Fruit fly (Drosophila melanogaster) whole organism, prepupa: ENCODE data around the gene SP1029.

Experiments used
- Blimp-1 ChIP-seq: fragments of 200-800 bp; sonication (Bioruptor generic); optimal IDR thresholded peaks from 3 replicates; lab custom pipeline; 2017; ENCODE audit warnings: missing biosample characterization, missing genetic modification characterization, mild to moderate bottlenecking, moderate library complexity, missing genetic modification reagents
- CG10631 ChIP-seq: fragments of 200-800 bp; sonication (Bioruptor generic); optimal IDR thresholded peaks from 2 replicates; lab custom pipeline; 2016; ENCODE audit warnings: missing biosample characterization, missing genetic modification characterization
- CG11294 ChIP-seq: fragments of 200-800 bp; sonication (Bioruptor generic); IDR thresholded peaks from 2 replicates; pipeline ENCODE4 v1.3.6; 2022; ENCODE audit warnings: missing biosample characterization, missing genetic modification characterization
- CG11762 ChIP-seq: fragments of 200-800 bp; sonication (Bioruptor generic); optimal IDR thresholded peaks from 3 replicates; lab custom pipeline; 2016; ENCODE audit warnings: missing biosample characterization, missing genetic modification characterization; ENCODE audit not compliant: insufficient read depth
- CG11902 ChIP-seq: fragments of 200-800 bp; sonication (Bioruptor generic); optimal IDR thresholded peaks from 3 replicates; lab custom pipeline; 2016; ENCODE audit warnings: missing biosample characterization, missing genetic modification characterization
- CG15336 ChIP-seq: fragments of 200-800 bp; sonication (Bioruptor generic); IDR thresholded peaks from 2 replicates; pipeline ENCODE4 v1.3.6; 2022; ENCODE audit warnings: missing biosample characterization, missing genetic modification characterization
- CG1621 ChIP-seq: fragments of 200-800 bp; sonication (Bioruptor generic); optimal IDR thresholded peaks from 3 replicates; lab custom pipeline; 2018; ENCODE audit warnings: missing biosample characterization, mild to moderate bottlenecking, missing genetic modification characterization
- CG16779 ChIP-seq: fragments of 200-800 bp; sonication (Bioruptor generic); optimal IDR thresholded peaks from 3 replicates; lab custom pipeline; 2017; ENCODE audit warnings: missing biosample characterization, mild to moderate bottlenecking, missing genetic modification characterization
- CG32006 ChIP-seq: fragments of 200-800 bp; sonication (Bioruptor generic); optimal IDR thresholded peaks from 3 replicates; lab custom pipeline; 2017; ENCODE audit warnings: missing biosample characterization, mild to moderate bottlenecking, missing genetic modification characterization
- CG4318 ChIP-seq: fragments of 200-800 bp; sonication (Bioruptor generic); optimal IDR thresholded peaks from 3 replicates; lab custom pipeline; 2017; ENCODE audit warnings: missing biosample characterization, mild to moderate bottlenecking, missing genetic modification characterization
- CG6163 ChIP-seq: fragments of 200-800 bp; sonication (Bioruptor generic); IDR thresholded peaks from 3 replicates; pipeline ENCODE4 v1.3.6; 2022; ENCODE audit warnings: missing biosample characterization, missing genetic modification characterization
- CG6276 ChIP-seq: fragments of 200-800 bp; sonication (Bioruptor generic); optimal IDR thresholded peaks from 2 replicates; lab custom pipeline; 2017; ENCODE audit warnings: missing biosample characterization, mild to moderate bottlenecking, missing genetic modification characterization
- CG6792 ChIP-seq: fragments of 200-800 bp; sonication (Bioruptor generic); optimal IDR thresholded peaks from 3 replicates; lab custom pipeline; 2016; ENCODE audit warnings: missing biosample characterization, missing genetic modification characterization
- CG6808 ChIP-seq: fragments of 200-800 bp; sonication (Bioruptor generic); optimal IDR thresholded peaks from 3 replicates; lab custom pipeline; 2017; ENCODE audit warnings: missing biosample characterization, missing genetic modification characterization, mild to moderate bottlenecking, moderate library complexity, missing genetic modification reagents
- CG6854 ChIP-seq: fragments of 200-800 bp; sonication (Bioruptor generic); optimal IDR thresholded peaks from 2 replicates; lab custom pipeline; 2017; ENCODE audit warnings: missing biosample characterization, mild to moderate bottlenecking, missing genetic modification characterization
- CG7368 ChIP-seq: fragments of 200-800 bp; sonication (Bioruptor generic); optimal IDR thresholded peaks from 3 replicates; lab custom pipeline; 2016; ENCODE audit warnings: missing biosample characterization, missing genetic modification characterization
- CG8119 ChIP-seq: fragments of 200-800 bp; sonication (Bioruptor generic); IDR thresholded peaks from 3 replicates; pipeline ENCODE4 v1.3.6; 2022; ENCODE audit warnings: missing biosample characterization, missing genetic modification characterization
- CG8632 ChIP-seq: fragments of 200-800 bp; sonication (Bioruptor generic); optimal IDR thresholded peaks from 3 replicates; lab custom pipeline; 2016; ENCODE audit warnings: missing biosample characterization, missing genetic modification characterization
- CG9139 ChIP-seq: fragments of 200-800 bp; sonication (Bioruptor generic); optimal IDR thresholded peaks from 3 replicates; lab custom pipeline; 2017; ENCODE audit warnings: missing biosample characterization, mild to moderate bottlenecking, missing genetic modification characterization
- Eip75B ChIP-seq: fragments of 200-800 bp; sonication (Bioruptor generic); optimal IDR thresholded peaks from 3 replicates; lab custom pipeline; 2016; ENCODE audit warnings: missing biosample characterization, missing genetic modification characterization
- Eip93F ChIP-seq: fragments of 200-800 bp; sonication (Bioruptor generic); optimal IDR thresholded peaks from 2 replicates; lab custom pipeline; 2016; ENCODE audit warnings: missing biosample characterization, mild to moderate bottlenecking, missing genetic modification characterization
- Ets21C ChIP-seq: fragments of 200-800 bp; sonication (Bioruptor generic); optimal IDR thresholded peaks from 3 replicates; lab custom pipeline; 2016; ENCODE audit warnings: missing biosample characterization, missing genetic modification characterization
- Ets96B ChIP-seq: fragments of 200-800 bp; optimal IDR thresholded peaks from 2 replicates; lab custom pipeline; 2019; ENCODE audit warnings: missing biosample characterization, mild to moderate bottlenecking, missing genetic modification characterization, moderate library complexity
- Gug ChIP-seq: fragments of 200-800 bp; sonication (Bioruptor generic); IDR thresholded peaks from 2 replicates; pipeline ENCODE4 v1.3.6; 2022; ENCODE audit warnings: missing biosample characterization, missing genetic modification characterization
- Hr39 ChIP-seq: fragments of 200-800 bp; sonication (Bioruptor generic); optimal IDR thresholded peaks from 2 replicates; lab custom pipeline; 2016; ENCODE audit warnings: missing biosample characterization, missing genetic modification characterization
- Hr4 ChIP-seq: fragments of 200-800 bp; sonication (Bioruptor generic); optimal IDR thresholded peaks from 3 replicates; lab custom pipeline; 2016; ENCODE audit warnings: missing biosample characterization, missing genetic modification characterization
- Lpt ChIP-seq: fragments of 200-800 bp; sonication (Bioruptor generic); optimal IDR thresholded peaks from 3 replicates; lab custom pipeline; 2016; ENCODE audit warnings: missing biosample characterization, missing genetic modification characterization
- Met ChIP-seq: fragments of 200-800 bp; sonication (Bioruptor generic); optimal IDR thresholded peaks from 3 replicates; lab custom pipeline; 2016; ENCODE audit warnings: missing biosample characterization, missing genetic modification characterization
- OdsH ChIP-seq: fragments of 200-800 bp; sonication (Bioruptor generic); optimal IDR thresholded peaks from 3 replicates; lab custom pipeline; 2016; ENCODE audit warnings: missing biosample characterization, missing genetic modification characterization
- Smox ChIP-seq: fragments of 200-800 bp; sonication (Bioruptor generic); optimal IDR thresholded peaks from 3 replicates; lab custom pipeline; 2016; ENCODE audit warnings: missing biosample characterization, missing genetic modification characterization
- Sox102F ChIP-seq: fragments of 200-800 bp; sonication (Bioruptor generic); optimal IDR thresholded peaks from 2 replicates; lab custom pipeline; 2016; ENCODE audit warnings: missing biosample characterization, mild to moderate bottlenecking, missing genetic modification characterization
- Sox14 ChIP-seq: fragments of 200-800 bp; sonication (Bioruptor generic); optimal IDR thresholded peaks from 3 replicates; lab custom pipeline; 2016; ENCODE audit warnings: missing biosample characterization, missing genetic modification characterization
- Sox15 ChIP-seq: fragments of 200-800 bp; sonication (Bioruptor generic); optimal IDR thresholded peaks from 3 replicates; lab custom pipeline; 2016; ENCODE audit warnings: missing biosample characterization, missing genetic modification characterization
- achi ChIP-seq: fragments of 200-800 bp; sonication (Bioruptor generic); optimal IDR thresholded peaks from 3 replicates; lab custom pipeline; 2016; ENCODE audit warnings: missing biosample characterization, missing genetic modification characterization
- cyc ChIP-seq: fragments of 200-800 bp; sonication (Bioruptor generic); optimal IDR thresholded peaks from 3 replicates; lab custom pipeline; 2016; ENCODE audit warnings: missing biosample characterization, missing genetic modification characterization
- dac ChIP-seq: fragments of 200-800 bp; sonication (Bioruptor generic); optimal IDR thresholded peaks from 2 replicates; lab custom pipeline; 2017; ENCODE audit warnings: missing biosample characterization, mild to moderate bottlenecking, missing genetic modification characterization
- dsx ChIP-seq: fragments of 200-800 bp; optimal IDR thresholded peaks from 3 replicates; lab custom pipeline; 2019; ENCODE audit warnings: missing biosample characterization, mild to moderate bottlenecking, missing genetic modification characterization, moderate library complexity; ENCODE audit not compliant: poor library complexity, severe bottlenecking
- fd85E ChIP-seq: fragments of 200-800 bp; sonication (Bioruptor generic); optimal IDR thresholded peaks from 3 replicates; lab custom pipeline; 2016; ENCODE audit warnings: missing biosample characterization, missing genetic modification characterization
- fkh ChIP-seq: fragments of 200-800 bp; sonication (Bioruptor generic); optimal IDR thresholded peaks from 3 replicates; lab custom pipeline; 2017; ENCODE audit warnings: missing biosample characterization, mild to moderate bottlenecking, missing genetic modification characterization, moderate library complexity
- lz ChIP-seq: fragments of 200-800 bp; sonication (Bioruptor generic); optimal IDR thresholded peaks from 3 replicates; lab custom pipeline; 2016; ENCODE audit warnings: missing biosample characterization, missing genetic modification characterization
- net ChIP-seq: fragments of 200-800 bp; sonication (Bioruptor generic); optimal IDR thresholded peaks from 3 replicates; lab custom pipeline; 2016; ENCODE audit warnings: missing biosample characterization, missing genetic modification characterization
- pdm3 ChIP-seq: fragments of 200-800 bp; sonication (Bioruptor generic); optimal IDR thresholded peaks from 3 replicates; lab custom pipeline; 2016; ENCODE audit warnings: missing biosample characterization, missing genetic modification characterization
- salr ChIP-seq, 2 experiments: fragments of 200-800 bp; sonication (Bioruptor generic); optimal IDR thresholded peaks; 3 replicates each; lab custom pipeline; 2016 to 2018; ENCODE audit warnings: missing biosample characterization in 2 of 2, missing genetic modification characterization in 2 of 2, mild to moderate bottlenecking in 1 of 2
- svp ChIP-seq: fragments of 200-800 bp; sonication (Bioruptor generic); peaks from one replicate; lab custom pipeline; 2016; ENCODE audit warnings: missing biosample characterization, missing genetic modification characterization
- vri ChIP-seq: fragments of 200-800 bp; sonication (Bioruptor generic); optimal IDR thresholded peaks from 3 replicates; lab custom pipeline; 2016; ENCODE audit warnings: missing biosample characterization, mild to moderate bottlenecking, missing genetic modification characterization

The SP1029 gene

DNA sequence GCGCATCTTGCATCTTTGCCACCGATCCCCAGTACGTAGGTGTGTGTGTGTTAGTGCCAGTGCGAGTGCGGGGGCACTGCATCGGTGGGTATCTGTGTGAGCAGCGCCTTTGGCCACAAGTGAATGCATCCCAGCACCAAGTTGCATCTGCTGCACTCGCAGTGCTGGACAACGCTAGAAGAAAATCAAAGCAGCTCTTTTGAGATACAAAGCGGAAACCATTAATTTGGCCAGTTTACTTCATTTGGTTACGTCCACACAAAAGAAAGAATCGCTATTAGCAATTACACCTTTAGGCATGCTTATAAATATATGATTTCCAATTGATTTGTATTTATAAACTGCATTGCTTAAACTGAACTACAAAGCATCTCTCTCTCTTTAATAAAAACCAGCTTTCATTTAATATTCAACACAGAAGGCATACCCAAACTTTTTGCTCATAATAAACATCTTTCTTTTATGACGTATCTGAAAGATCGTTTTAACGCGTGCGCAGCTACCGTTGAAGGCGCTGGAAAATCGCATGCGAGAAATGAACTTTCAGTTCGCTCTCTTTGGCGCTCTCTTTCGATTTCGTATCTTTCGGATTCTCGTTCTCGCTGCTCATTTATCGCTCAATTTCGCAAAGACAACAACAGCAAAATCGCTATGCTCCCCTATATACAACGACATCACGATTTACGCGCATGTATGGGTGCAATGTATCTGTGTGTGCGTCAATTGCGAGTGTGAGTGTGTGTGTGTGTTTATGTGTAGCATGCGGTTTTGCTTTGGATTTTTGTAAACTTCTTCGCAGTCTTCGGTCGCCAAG is 43.8 kb downstream of the SP1029 start (continued):
- TF ChIP-seq CG8119, result no peak
- no peak for TF ChIP-seq Ets21C (GFP tag; lab: Kevin White, UChicago)
- no peak for TF ChIP-seq svp (GFP tag; lab: Kevin White, UChicago)
- no peak for TF ChIP-seq Sox15 (GFP tag; lab: Kevin White, UChicago)
- TF ChIP-seq CG11902, result no peak
- TF ChIP-seq cyc (GFP tag; lab: Kevin White, UChicago), result no peak
- no peak for TF ChIP-seq CG7368 (GFP tag; lab: Kevin White, UChicago)
- peak; percentile 33 for TF ChIP-seq CG6808 (GFP tag; lab: Kevin White, UChicago)
- TF ChIP-seq dsx, result peak; percentile 47
- TF ChIP-seq Gug (GFP tag; lab: Robert Waterston, UW), result no peak
- no peak for TF ChIP-seq net (GFP tag; lab: Kevin White, UChicago)
- no peak for TF ChIP-seq Sox14 (GFP tag; lab: Kevin White, UChicago)
- TF ChIP-seq CG9139 (GFP tag; lab: Kevin White, UChicago), result no peak
- peak; percentile 22 for TF ChIP-seq CG32006 (GFP tag; lab: Kevin White, UChicago)
- TF ChIP-seq, all 60 proteins: peak for 7

DNA sequence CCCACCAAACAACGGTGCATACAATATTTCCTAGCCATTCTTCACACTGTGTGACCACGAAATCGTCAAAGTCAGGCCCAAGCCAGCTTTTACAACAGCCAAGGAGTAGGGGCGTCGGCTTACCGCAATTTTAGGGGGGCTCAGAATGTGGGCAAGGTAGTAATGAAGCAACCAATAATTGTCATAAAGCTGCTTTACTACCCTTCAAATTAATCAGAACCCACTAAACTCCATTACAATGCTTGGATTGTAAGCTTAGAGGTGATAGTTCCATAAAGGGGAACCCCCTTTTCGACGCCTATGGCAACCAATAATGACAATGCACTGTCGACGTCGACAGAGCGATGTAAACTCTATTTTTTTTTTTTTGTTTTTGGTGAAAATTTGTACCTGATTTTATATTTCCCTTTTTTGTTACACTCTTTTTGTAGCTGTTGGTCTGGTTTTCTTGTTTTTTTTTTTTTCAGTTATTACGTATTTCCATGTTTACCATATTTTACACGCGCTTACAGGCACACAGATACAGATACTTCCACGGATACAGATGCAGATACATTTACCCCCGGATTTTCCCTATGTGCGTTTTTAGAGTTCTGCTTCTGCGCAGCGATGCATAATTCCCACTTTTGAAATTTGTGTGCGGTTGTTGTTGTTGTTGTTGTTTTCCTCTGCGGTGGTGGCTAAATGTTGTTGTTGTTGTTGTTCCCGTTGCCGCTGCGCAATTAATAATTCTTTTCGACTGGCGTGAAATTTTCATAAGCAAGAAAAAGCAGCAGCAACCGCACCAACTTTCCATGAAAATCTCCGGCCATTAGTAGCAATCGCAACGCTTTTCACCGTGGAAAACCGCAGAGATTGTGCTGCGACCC is 45.4 kb downstream of the SP1029 start:
- TF ChIP-seq Lpt (GFP tag; lab: Kevin White, UChicago), result peak; percentile 46
- TF ChIP-seq CG15336 (GFP tag; lab: Robert Waterston, UW), result peak; percentile 79
- TF ChIP-seq dac (GFP tag; lab: Kevin White, UChicago), result peak; percentile 68
- peak; percentile 24 for TF ChIP-seq Eip75B (GFP tag; lab: Kevin White, UChicago)
- peak; percentile 34 for TF ChIP-seq lz
- no peak for TF ChIP-seq CG6854 (GFP tag; lab: Kevin White, UChicago)
- TF ChIP-seq achi (GFP tag; lab: Kevin White, UChicago), result peak; percentile 51
- TF ChIP-seq Hr39 (GFP tag; lab: Kevin White, UChicago), result no peak
- TF ChIP-seq Blimp-1, result no peak
- TF ChIP-seq net (GFP tag; lab: Kevin White, UChicago), result peak; percentile 71
- TF ChIP-seq cyc (GFP tag; lab: Kevin White, UChicago), result no peak
- peak; percentile 15 for TF ChIP-seq CG7368 (GFP tag; lab: Kevin White, UChicago)
- TF ChIP-seq CG6792, result peak; percentile 26
- TF ChIP-seq Sox102F (GFP tag; lab: Kevin White, UChicago), result no peak
- peak; percentile 52 for TF ChIP-seq CG10631 (GFP tag; lab: Kevin White, UChicago)
- TF ChIP-seq Met, result no peak
- peak; percentile 65 for TF ChIP-seq pdm3 (GFP tag; lab: Kevin White, UChicago)
- TF ChIP-seq Smox (GFP tag; lab: Kevin White, UChicago), result no peak
- peak; percentile 50 for TF ChIP-seq CG6808 (GFP tag; lab: Kevin White, UChicago)
- TF ChIP-seq CG9139 (GFP tag; lab: Kevin White, UChicago), result no peak
- no peak for TF ChIP-seq Sox15 (GFP tag; lab: Kevin White, UChicago)
- TF ChIP-seq fkh (GFP tag; lab: Kevin White, UChicago), result no peak
- TF ChIP-seq OdsH (GFP tag; lab: Kevin White, UChicago), result peak; percentile 63
- peak; percentile 3 for TF ChIP-seq CG16779 (tag; lab: Kevin White, UChicago)
- TF ChIP-seq Ets96B (tag; lab: Kevin White, UChicago), result peak; percentile 47
- TF ChIP-seq CG6163, result peak; percentile 48; the same call in 1 of the 3 replicates
- TF ChIP-seq CG4318 (GFP tag; lab: Kevin White, UChicago), result peak; percentile 73
- TF ChIP-seq Hr4 (GFP tag; lab: Kevin White, UChicago), result peak; percentile 85
- TF ChIP-seq CG1621 (tag; lab: Kevin White, UChicago), result peak; percentile 12
- TF ChIP-seq dsx, result peak; percentile 18
- TF ChIP-seq Sox14 (GFP tag; lab: Kevin White, UChicago), result peak; percentile 27
- no peak for TF ChIP-seq fd85E (GFP tag; lab: Kevin White, UChicago)
- no peak for TF ChIP-seq vri (GFP tag; lab: Kevin White, UChicago)
- no peak for TF ChIP-seq CG8632 (GFP tag; lab: Kevin White, UChicago)
- TF ChIP-seq salr (GFP tag; optimal IDR thresholded peaks at IDR 0.05; lab: Kevin White, UChicago), result peak in 1 of 2 experiments; percentile 58
- TF ChIP-seq CG11762, result no peak
- peak; percentile 55 for TF ChIP-seq CG6276 (GFP tag; lab: Kevin White, UChicago)
- peak; percentile 77 for TF ChIP-seq CG8119
- TF ChIP-seq Eip93F, result no peak
- TF ChIP-seq CG11294 (GFP tag; lab: Robert Waterston, UW), result no peak
